Fruit fly (Drosophila melanogaster) whole organism, wandering third instar larva: ENCODE results near the gene Enoph.
A peak's percentile ranks its signal among the peaks of the same experiment; 100 is the strongest.

Source experiments
- Abd-B ChIP-seq: fragments of >200 bp; optimal IDR thresholded peaks from 2 replicates; lab custom pipeline; 2017; ENCODE audit warnings: missing biosample characterization, missing genetic modification characterization
- Hr78 ChIP-seq: fragments of >200 bp; optimal IDR thresholded peaks from 2 replicates; lab custom pipeline; 2017; ENCODE audit warnings: missing biosample characterization, missing genetic modification characterization
- Mio ChIP-seq: sonication (Bioruptor generic); optimal IDR thresholded peaks from 2 replicates; lab custom pipeline; 2016; ENCODE audit warnings: missing biosample characterization, missing genetic modification characterization
- OdsH ChIP-seq: fragments of 200-800 bp; sonication (Bioruptor generic); optimal IDR thresholded peaks from 2 replicates; lab custom pipeline; 2016; ENCODE audit warnings: missing biosample characterization, mild to moderate bottlenecking, missing genetic modification characterization
- br ChIP-seq: fragments of 200-800 bp; sonication (Bioruptor generic); optimal IDR thresholded peaks from 2 replicates; lab custom pipeline; 2016; ENCODE audit warnings: missing biosample characterization, missing genetic modification characterization
- foxo ChIP-seq, 2 experiments: fragments of 200-800 bp; sonication (Bioruptor generic); optimal IDR thresholded peaks; 2 replicates in 1 of 2; 3 replicates in 1 of 2; lab custom pipeline; 2016 to 2017; ENCODE audit warnings: missing biosample characterization in 2 of 2, missing genetic modification characterization in 2 of 2
- fru ChIP-seq: fragments of 200-800 bp; sonication (Bioruptor generic); optimal IDR thresholded peaks from 3 replicates; lab custom pipeline; 2016; ENCODE audit warnings: missing biosample characterization, mild to moderate bottlenecking, missing genetic modification characterization
- h ChIP-seq: fragments of 200-800 bp; sonication (Bioruptor generic); optimal IDR thresholded peaks from 3 replicates; lab custom pipeline; 2016; ENCODE audit warnings: missing biosample characterization, mild to moderate bottlenecking, missing genetic modification characterization
- lola ChIP-seq: fragments of >200 bp; optimal IDR thresholded peaks from 2 replicates; lab custom pipeline; 2017; ENCODE audit warnings: missing biosample characterization, missing genetic modification characterization
- psq ChIP-seq: fragments of 200-800 bp; sonication (Bioruptor generic); optimal IDR thresholded peaks from 3 replicates; lab custom pipeline; 2017; ENCODE audit warnings: missing biosample characterization, mild to moderate bottlenecking, missing genetic modification characterization, moderate library complexity
- sage ChIP-seq: fragments of 200-800 bp; sonication (Bioruptor generic); optimal IDR thresholded peaks from 2 replicates; lab custom pipeline; 2016; ENCODE audit warnings: missing biosample characterization, mild to moderate bottlenecking, missing genetic modification characterization
- sv ChIP-seq: fragments of 200-800 bp; sonication (Bioruptor generic); optimal IDR thresholded peaks from 3 replicates; lab custom pipeline; 2016; ENCODE audit warnings: missing biosample characterization, missing genetic modification characterization
- tai ChIP-seq: sonication (Bioruptor generic); optimal IDR thresholded peaks from 2 replicates; lab custom pipeline; 2016; ENCODE audit warnings: missing biosample characterization, missing genetic modification characterization

DNA sequence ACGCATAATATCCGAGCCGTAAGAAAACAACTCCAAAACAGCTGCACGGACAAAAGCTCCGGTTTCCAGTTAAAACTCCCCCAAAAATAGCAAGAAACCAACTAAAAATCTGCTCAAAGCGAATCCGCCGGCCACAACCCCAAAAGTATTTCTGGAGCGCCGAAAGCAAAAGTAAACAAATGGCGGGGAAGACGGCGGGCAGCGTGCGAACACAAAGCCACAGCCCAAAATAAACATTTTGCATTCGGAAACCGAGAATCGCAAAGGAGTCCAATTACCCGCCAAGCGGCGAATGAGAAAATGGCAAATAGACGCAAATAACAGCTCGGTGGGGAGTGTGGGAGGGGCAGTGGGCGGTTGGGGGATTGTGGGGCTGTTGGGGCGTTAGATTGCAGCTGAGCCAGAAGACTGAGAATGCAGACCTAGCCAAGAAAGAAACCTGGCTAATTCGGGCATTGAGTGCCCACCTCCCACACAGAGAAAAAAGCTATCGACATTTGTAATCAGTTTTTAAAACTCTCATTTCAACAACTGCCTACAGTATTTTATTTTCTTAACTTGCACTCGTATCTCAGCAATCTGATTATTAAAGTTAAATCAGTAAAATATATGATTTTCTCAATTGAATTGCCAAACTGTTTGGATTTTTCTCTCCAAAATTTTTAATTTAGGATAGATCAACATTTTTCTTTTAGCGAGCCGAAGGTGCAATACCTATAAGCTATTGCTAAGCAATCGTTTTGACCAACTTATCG is 42.1 kb downstream of the Enoph start:
- TF ChIP-seq lola (GFP tag; lab: Kevin White, UChicago) (no peak), h (GFP tag; lab: Kevin White, UChicago) (no peak), br (GFP tag; lab: Kevin White, UChicago) (no peak), Mio (no peak), psq (peak; percentile 32), sv (no peak), Abd-B (GFP tag; lab: Kevin White, UChicago) (no peak), foxo (GFP tag; optimal IDR thresholded peaks at IDR 0.05; lab: Kevin White, UChicago) (no peak), Hr78 (GFP tag; lab: Kevin White, UChicago) (no peak), tai (GFP tag; lab: Kevin White, UChicago) (no peak), fru (GFP tag; lab: Kevin White, UChicago) (no peak), OdsH (no peak), sage (no peak)
